Fruit fly (Drosophila melanogaster): ENCODE results near the gene CG7692.

CG7692 gene

dm6 chr3L:17352812-17353211, 1.2 kb downstream of the CG7692 start (continued):
- no peak for TF ChIP-seq B-H2 (GFP tag; optimal IDR thresholded peaks at IDR 0.05)
- TF ChIP-seq amos (GFP tag; IDR thresholded peaks at IDR 0.05; ENCODE audit: partially characterized antibody), result peak; percentile 47
- 0 out of 2 replicates have a peak, but pooled peaks have one; percentile 15 for TF ChIP-seq sob (GFP tag; IDR thresholded peaks at IDR 0.05)
- no peak for TF ChIP-seq tio (GFP tag; optimal IDR thresholded peaks at IDR 0.05)
- TF ChIP-seq onecut (GFP tag; IDR thresholded peaks at IDR 0.05), result peak; percentile 78
- no peak for TF ChIP-seq HLH3B (GFP tag; IDR thresholded peaks at IDR 0.05)
- no peak for TF ChIP-seq emc (GFP tag; optimal IDR thresholded peaks at IDR 0.05)
- no peak for TF ChIP-seq CG30403 (GFP tag; optimal IDR thresholded peaks at IDR 0.05)

dm6 chr3L:17357431-17357830, 5.8 kb downstream of the CG7692 start:
- TF ChIP-seq rib (GFP tag; IDR thresholded peaks at IDR 0.05) (no peak), chif (GFP tag; optimal IDR thresholded peaks at IDR 0.05) (no peak), CG17912 (GFP tag; optimal IDR thresholded peaks at IDR 0.05) (no peak), CG34422 (GFP tag; IDR thresholded peaks at IDR 0.05) (no peak), CG10959 (GFP tag; IDR thresholded peaks at IDR 0.05) (no peak), CG11696 (GFP tag; IDR thresholded peaks at IDR 0.05) (no peak), PHDP (tag; optimal IDR thresholded peaks at IDR 0.05) (no peak), gsb-n (tag; optimal IDR thresholded peaks at IDR 0.05) (peak; percentile 93), Deaf1 (tag; optimal IDR thresholded peaks at IDR 0.05) (peak; percentile 8), Six4 (GFP tag; optimal IDR thresholded peaks at IDR 0.05) (no peak)

DNA sequence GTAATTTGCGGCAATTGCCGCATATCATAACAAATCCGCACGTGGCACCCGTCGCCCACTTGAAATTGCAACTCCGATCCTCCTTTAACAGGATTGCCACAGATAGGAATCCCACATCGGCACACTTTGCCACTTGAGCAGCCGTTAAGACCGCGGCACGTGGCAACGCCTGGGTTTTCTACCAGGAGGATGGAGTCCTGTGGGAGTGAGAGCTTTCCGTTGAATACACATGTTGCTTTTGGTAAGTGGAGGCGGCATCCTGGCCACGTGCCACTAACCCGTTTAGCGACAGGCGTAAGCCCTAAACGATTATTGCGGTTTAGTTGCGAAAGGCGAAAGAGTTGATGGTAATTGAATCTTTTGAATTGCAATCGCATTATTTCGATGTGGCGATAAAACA, 6.9 kb downstream of the CG7692 start:
- TF ChIP-seq oc (tag; optimal IDR thresholded peaks at IDR 0.05) (peak; percentile 77), run (tag; optimal IDR thresholded peaks at IDR 0.05) (peak; percentile 75), GATAe (GFP tag; conservative IDR thresholded peaks at IDR 0.05) (no peak), abd-A (tag; optimal IDR thresholded peaks at IDR 0.05) (peak; percentile 9), PHDP (tag; optimal IDR thresholded peaks at IDR 0.05) (no peak), Kr (GFP tag; optimal IDR thresholded peaks at IDR 0.05) (peak; percentile 54), nerfin-1 (tag; optimal IDR thresholded peaks at IDR 0.05) (peak; percentile 4), chn (GFP tag; optimal IDR thresholded peaks at IDR 0.05) (no peak), sug (tag; optimal IDR thresholded peaks at IDR 0.05) (no peak), Hey (tag; optimal IDR thresholded peaks at IDR 0.05) (peak; percentile 100), scrt (GFP tag; optimal IDR thresholded peaks at IDR 0.05) (peak; percentile 68)

DNA sequence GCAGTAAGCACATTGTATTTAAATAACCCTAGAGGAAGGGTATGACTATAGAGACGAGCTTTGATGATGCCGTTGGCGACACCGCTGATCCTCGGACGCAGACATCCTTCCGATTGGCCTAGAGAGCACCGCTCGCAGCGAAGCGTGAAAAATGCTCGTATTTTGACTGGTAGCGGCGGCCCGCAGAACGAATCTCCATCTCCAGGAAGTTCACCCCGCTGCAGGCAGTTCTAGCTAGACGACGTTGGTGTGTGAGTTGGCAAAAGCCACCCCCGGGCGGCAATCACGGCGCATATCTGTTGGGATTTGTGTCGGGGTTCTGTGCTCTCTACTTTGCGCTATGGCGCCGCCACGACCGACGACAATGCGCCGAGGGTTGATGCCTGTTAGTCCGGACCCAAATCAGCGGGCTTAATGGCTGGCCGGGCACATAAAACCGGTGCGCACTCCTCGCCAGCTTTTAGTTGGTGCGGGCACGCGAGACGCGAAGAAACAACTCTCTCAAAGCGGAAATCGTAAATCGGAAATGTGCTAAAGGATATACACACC, 7.7 kb downstream of the CG7692 start, which contains the start of gene tap:
Gene tap, plus strand, starts transcription at position 458 of the 549 bp plus-strand sequence.
- no peak for TF ChIP-seq CG11504 (tag; optimal IDR thresholded peaks at IDR 0.05)
- no peak for TF ChIP-seq E2f1 (GFP tag; IDR thresholded peaks at IDR 0.05)
- TF ChIP-seq Antp (GFP tag; optimal IDR thresholded peaks at IDR 0.05), result no peak
- peak; percentile 62 for TF ChIP-seq CG13894 (tag; optimal IDR thresholded peaks at IDR 0.05)
- peak; percentile 77 for TF ChIP-seq pros (GFP tag; optimal IDR thresholded peaks at IDR 0.05)
- TF ChIP-seq pzg (GFP tag; optimal IDR thresholded peaks at IDR 0.05), result no peak
- TF ChIP-seq zen (tag; optimal IDR thresholded peaks at IDR 0.05), result no peak
- peak; percentile 21 for TF ChIP-seq ewg (GFP tag; optimal IDR thresholded peaks at IDR 0.05)
- no peak for TF ChIP-seq az2 (GFP tag; optimal IDR thresholded peaks at IDR 0.05)
- peak; percentile 79 for TF ChIP-seq Hey (tag; optimal IDR thresholded peaks at IDR 0.05)
- TF ChIP-seq gsb-n (tag; optimal IDR thresholded peaks at IDR 0.05), result peak; percentile 89
- peak; percentile 70 for TF ChIP-seq Ets65A (GFP tag)
- TF ChIP-seq CG14860 (GFP tag; IDR thresholded peaks at IDR 0.05; ENCODE audit: partially characterized antibody), result no peak
- no peak for TF ChIP-seq CG7928 (GFP tag; optimal IDR thresholded peaks at IDR 0.05)
- 0 out of 3 replicates have a peak, but pooled peaks have one; percentile 31 for TF ChIP-seq CG2199 (GFP tag; IDR thresholded peaks at IDR 0.05)
- peak; percentile 35 for TF ChIP-seq nerfin-1 (tag; optimal IDR thresholded peaks at IDR 0.05)
- TF ChIP-seq kni (GFP tag; optimal IDR thresholded peaks at IDR 0.05), result peak; percentile 25
- peak; percentile 91 for TF ChIP-seq Nf-YB (GFP tag; optimal IDR thresholded peaks at IDR 0.05)
- TF ChIP-seq CG3838 (GFP tag; optimal IDR thresholded peaks at IDR 0.05), result no peak
- peak; percentile 93 for TF ChIP-seq Nf-YC (tag; optimal IDR thresholded peaks at IDR 0.05)
- TF ChIP-seq oc (tag; optimal IDR thresholded peaks at IDR 0.05), result peak; percentile 17
- no peak for TF ChIP-seq nau (GFP tag; optimal IDR thresholded peaks at IDR 0.05)

All from whole organism, embryonic.